Worm (Caenorhabditis elegans) whole organism, midembryonic: Measurements from ENCODE around the gene C35B1.5.

Source experiments
- T22C8.4 ChIP-seq: fragments of 200-800 bp; sonication (Bioruptor generic); IDR thresholded peaks from 2 replicates; pipeline ENCODE4 v1.3.6; 2022; ENCODE audit warnings: missing genetic modification characterization, missing compliant biosample characterization
- cog-1 ChIP-seq: sonication (generic microtip); optimal IDR thresholded peaks from 2 replicates; lab custom pipeline; 2016; ENCODE audit warnings: missing genetic modification characterization, missing compliant biosample characterization
- flt-1 ChIP-seq: fragments of 200-800 bp; sonication (Bioruptor generic); IDR thresholded peaks from 2 replicates; pipeline ENCODE4 v1.3.6; 2022; ENCODE audit warnings: missing genetic modification characterization, missing compliant biosample characterization
- klf-2 ChIP-seq: fragments of 200-800 bp; sonication (Bioruptor generic); conservative IDR thresholded peaks from 2 replicates; pipeline ENCODE4 v1.3.6; 2022; ENCODE audit warnings: missing genetic modification reagents, missing genetic modification characterization, missing compliant biosample characterization
- med-1 ChIP-seq: sonication (generic microtip); optimal IDR thresholded peaks from 2 replicates; lab custom pipeline; 2017; ENCODE audit warnings: missing genetic modification characterization, mild to moderate bottlenecking, missing compliant biosample characterization, antibody characterized with exemption, missing genetic modification reagents; ENCODE audit not compliant: insufficient read depth
- ref-1 ChIP-seq: fragments of 200-800 bp; sonication (Bioruptor generic); conservative IDR thresholded peaks from 2 replicates; pipeline ENCODE4 v1.3.6; 2022; ENCODE audit warnings: missing genetic modification reagents, missing genetic modification characterization, missing compliant biosample characterization
- ztf-23 ChIP-seq: fragments of 200-800 bp; sonication (Bioruptor generic); IDR thresholded peaks from 2 replicates; pipeline ENCODE4 v1.3.6; 2022; ENCODE audit warnings: missing genetic modification reagents, missing genetic modification characterization, missing compliant biosample characterization
- ztf-29 ChIP-seq: fragments of 200-800 bp; sonication (Bioruptor generic); IDR thresholded peaks from 2 replicates; pipeline ENCODE4 v1.3.6; 2022; ENCODE audit warnings: missing genetic modification reagents, missing genetic modification characterization, missing compliant biosample characterization

DNA sequence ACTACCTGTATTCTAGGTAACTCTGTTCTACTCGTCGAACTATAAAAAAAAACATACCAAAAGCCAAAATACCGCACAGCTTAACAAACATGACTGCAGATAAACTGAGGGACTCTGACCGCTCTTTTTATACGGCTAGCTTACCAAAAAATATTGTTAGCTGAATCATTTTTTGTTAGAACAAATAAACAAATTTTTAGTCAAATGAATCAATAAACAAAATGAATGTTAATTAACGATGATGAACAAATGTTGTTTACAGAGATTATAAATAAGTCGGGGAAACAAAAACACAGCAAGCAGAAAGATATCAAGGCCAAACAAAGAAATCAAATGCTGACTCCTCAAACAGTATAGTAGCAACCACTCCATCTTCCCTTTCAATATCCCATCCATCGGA lies 20.4 kb downstream of the C35B1.5 start, which contains the start of gene ilys-6:
- TF ChIP-seq ztf-29 (no peak), flt-1 (no peak), klf-2 (no peak), ztf-23 (GFP tag; lab: Robert Waterston, UW) (no peak), med-1 (GFP tag; lab: Kevin White, UChicago) (no peak), cog-1 (tag; lab: Kevin White, UChicago) (no peak), T22C8.4 (GFP tag; lab: Robert Waterston, UW) (no peak), ref-1 (GFP tag; lab: Robert Waterston, UW) (no peak)
